Worm (Caenorhabditis elegans): Measurements from ENCODE around the gene lbp-4.

DNA sequence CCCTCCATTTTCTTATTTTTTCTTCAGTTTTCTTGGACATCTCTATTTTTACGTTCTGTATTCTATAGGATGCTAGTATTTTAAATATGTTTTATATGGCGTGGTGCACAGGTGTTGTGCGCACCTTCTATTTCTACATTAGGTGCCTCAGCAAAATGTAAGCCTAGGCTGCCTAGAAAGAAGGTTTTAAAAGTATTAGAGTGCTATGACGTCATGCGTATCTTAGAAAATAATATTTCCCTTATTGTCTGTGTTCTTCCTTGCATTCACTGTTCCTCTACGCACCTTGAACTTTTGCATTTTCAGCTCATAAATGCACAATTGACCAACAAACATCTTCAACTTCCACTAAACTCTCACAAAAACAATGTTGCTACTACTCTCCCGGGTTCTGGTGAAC, 49.4 kb upstream of the lbp-4 start, which contains the start of gene frpr-3:
- TF ChIP-seq ceh-36 (tag; optimal IDR thresholded peaks at IDR 0.05) (no peak), pes-1 (GFP tag; IDR thresholded peaks at IDR 0.05) (no peak), F13C5.2 (tag; optimal IDR thresholded peaks at IDR 0.05) (no peak), hnd-1 (tag; optimal IDR thresholded peaks at IDR 0.05) (no peak), ama-1 (optimal IDR thresholded peaks at IDR 0.05) (no peak), sea-1 (GFP tag; conservative IDR thresholded peaks at IDR 0.05) (no peak)
